Worm (Caenorhabditis elegans) whole organism, dauer: ENCODE measurements around the gene W01C8.5.

Source experiments
- unc-62 ChIP-seq: sonication (generic microtip); optimal IDR thresholded peaks from 2 replicates; lab custom pipeline; 2017; ENCODE audit warnings: missing biosample characterization, missing genetic modification reagents, missing genetic modification characterization

Gene W01C8.5

DNA sequence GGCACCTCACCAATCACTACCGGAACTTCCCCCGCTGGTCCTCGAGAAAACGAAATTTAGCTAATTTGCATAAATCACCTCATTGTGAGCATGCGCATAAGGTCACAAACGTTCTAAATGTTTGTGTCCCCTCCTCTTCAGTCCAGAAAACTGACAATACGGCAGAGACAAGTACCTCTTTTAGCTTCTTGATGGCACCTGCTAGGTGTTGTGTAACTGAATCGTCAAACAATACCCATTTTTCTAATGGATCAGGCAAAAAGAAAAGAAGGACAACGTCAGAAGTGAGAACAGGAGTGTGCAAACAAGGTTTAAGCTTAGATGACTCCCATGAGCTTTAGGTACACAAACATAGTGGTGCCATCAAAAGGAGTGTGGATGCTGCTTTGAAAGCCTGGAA, 2.4 kb upstream of the W01C8.5 start:
- TF ChIP-seq unc-62 = no peak

DNA sequence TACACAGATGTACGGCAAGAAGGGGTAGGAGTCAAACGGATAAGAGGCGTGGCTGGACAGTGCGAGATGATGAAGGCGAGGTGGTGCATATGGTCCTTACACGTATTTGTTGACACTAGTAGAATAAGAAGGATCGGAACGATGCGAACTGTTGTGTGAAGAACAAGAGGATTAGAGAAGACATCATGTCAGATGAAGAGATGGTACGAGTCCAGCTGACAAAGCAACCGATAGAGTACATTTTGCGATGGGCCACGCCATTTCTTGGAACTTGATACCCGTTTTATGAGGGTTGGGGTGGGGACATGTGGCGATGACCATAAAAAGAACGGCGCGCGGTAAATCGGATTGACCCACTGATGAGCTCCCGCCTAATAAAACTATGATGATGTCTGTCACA, 1.3 kb upstream of the W01C8.5 start:
- no peak for TF ChIP-seq unc-62

DNA sequence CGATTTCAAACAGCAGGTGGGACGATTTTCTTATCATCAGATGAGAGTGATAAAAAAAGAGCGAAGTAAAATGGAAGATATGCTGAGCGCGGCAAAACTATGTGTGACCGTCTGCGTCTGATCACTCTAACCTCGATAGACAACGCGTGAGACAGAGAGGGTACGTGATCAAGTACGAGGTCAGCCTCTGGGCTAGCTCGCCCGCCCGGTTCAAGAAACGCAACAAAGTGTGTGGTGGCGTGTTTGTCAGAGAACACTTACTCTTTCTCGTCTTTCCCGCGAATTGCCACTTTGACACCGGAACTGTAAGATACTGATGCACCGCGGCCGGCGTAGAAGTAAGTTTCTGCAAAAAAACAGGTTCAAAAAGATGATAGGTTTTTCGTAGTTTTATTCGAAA, 911 bp downstream of the W01C8.5 start:
- TF ChIP-seq unc-62 = no peak

DNA sequence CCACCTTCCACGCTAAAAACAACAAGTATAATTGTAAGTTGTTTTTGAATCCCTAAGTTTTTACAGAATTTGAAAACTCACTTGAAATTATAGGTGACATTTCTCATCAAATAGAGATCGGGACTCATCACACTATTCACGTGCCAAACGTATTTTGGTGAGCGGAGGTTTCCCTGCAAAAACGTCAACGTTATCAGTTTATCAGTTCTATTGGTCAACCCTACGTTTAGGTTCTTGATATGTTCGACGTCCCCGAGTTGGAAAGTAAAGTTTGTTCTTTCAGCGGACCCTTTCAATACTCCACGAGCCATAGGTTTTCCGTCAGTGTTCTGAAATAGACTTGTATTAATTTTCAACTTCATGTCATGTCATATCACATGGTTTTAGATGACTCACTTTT, 1.7 kb downstream of the W01C8.5 start:
- TF ChIP-seq unc-62 = no peak

DNA sequence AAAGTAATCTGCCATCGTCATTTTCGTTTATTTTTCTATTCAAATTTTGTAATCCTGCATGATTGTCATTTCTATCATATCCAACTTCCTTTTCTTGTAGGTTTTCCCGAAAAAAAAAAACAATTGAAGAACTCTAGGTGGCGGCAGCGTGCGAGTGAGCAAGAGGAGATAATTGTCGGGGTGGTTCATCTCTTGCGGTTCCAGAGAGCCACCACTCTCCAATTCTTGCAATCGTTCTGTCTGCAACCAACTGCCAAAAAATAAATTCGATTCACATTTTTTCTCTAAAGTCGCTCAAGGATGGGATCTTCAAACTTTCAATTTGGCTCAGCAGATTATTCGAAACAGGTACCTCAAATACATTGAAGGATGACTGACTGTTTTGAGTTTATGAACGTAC, 5.0 kb downstream of the W01C8.5 start, which contains the start of gene W01C8.1:
Gene W01C8.1 (plus strand): TSS at position 301 of the 400 bp plus-strand sequence.
- TF ChIP-seq unc-62 = no peak

DNA sequence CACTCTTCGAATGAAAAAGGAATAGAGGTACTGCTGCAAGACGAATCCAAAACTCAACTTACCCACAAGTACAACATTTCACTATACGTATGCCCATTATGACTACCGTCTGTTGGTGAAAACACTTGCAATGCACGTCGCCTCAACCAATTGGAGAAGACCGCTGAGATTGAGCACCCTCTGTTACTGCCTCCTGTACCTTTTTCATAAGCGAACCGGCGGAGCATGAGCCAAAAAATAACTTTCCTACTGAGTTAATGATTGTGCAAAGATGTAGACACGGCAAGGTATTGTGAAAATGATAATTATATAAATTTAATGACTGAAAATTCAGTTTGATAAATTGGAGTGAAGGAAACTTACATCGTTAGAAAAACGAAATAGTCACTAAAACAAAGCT, 8.0 kb downstream of the W01C8.5 start:
- no peak for TF ChIP-seq unc-62

DNA sequence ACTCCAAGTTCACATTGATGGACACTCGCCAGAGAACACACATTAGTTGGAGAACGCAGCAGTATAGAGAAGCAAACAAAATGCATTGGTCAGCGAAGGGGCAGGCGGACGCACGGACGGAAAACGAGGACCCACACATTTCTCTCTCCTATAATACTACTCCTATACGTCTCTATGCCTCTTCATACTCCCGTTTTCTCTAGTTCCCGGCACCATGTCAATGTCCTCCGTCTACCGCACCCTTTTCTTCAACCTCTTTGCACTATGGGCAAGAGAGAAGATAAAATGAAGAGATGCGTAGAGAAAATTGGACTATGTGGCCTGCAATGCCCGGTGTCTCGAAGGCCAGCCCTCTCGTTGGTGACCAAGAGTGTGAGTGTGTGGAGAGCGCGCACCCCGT, 11.0 kb downstream of the W01C8.5 start, which contains the start of gene set-20:
Gene set-20 (minus strand): TSS at position 94 of the 400 bp plus-strand sequence.
- no peak for TF ChIP-seq unc-62

DNA sequence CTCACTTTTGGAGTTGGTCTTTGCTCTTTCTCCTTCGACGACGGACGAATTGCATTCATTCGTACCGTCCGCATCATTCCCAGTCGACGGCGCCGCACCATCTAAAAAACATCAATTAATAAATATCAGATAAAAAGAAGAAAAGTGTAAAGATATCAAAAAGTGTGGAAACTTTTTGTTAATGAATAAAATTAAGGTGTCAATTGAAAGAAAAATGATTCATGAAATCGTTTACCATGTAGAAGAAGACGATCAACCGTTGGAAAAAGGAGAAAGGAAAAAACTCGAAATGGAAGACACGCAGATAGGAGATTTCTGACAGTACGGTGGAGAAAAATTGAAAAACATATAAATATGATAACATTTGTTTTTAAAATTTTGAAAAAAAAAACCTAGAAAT, 17.0 kb downstream of the W01C8.5 start, which contains the start of gene set-19:
Gene set-19 (minus strand): TSS at position 101 of the 400 bp plus-strand sequence.
- no peak for TF ChIP-seq unc-62

DNA sequence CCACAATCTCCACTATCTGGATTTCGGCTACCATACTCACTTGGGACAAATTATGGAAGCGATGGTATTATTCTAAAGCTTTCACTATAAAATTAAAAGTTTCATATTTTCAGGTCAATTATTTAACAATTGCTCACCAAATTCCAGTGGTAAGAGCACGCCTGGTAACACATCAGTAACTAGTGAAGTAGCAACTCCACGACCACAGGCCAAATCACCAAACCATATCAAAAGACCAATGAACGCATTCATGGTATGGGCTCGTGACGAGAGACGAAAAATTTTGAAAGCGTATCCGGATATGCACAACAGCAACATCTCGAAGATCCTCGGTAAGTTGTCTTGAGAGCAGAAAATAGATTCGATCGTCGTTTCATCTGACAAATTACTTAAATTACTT, 24.5 kb downstream of the W01C8.5 start:
- no peak for TF ChIP-seq unc-62

DNA sequence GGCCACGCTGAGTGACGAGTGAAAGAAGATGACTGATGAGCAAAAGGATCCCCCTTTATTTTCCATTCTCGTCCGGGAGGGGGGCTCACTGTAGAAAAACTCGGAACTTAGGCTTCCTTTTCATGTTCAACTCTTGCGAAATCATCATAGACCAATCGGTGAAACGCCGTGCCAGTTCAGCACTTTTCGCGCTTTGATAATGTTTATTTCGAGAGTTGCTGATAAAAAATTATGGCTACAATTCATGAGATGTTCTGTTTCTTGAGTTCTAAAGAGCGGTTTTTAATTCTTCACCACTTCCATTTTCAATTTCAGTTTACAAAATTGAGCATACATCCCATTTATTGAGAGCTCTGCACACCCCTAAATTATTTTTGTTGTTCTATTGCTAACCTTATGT, 26.3 kb downstream of the W01C8.5 start:
- no peak for TF ChIP-seq unc-62

DNA sequence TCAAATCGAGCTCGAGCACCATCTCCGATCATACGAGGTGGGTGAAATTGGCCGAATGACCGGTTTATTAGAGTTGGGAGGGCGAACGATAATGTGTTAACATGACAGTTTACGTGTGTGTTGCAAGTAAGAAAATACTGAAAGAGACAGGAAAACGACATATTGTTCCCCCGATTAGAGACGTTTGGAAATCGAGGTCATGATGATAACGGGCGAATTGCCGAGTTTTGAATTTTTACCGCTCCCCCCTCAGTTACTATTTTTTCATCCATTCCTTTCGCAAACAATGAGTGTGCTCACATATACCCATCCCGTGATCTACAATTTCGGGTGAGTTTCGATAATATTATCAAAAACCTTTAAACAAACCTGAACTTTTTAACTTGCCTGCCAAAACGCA, 27.4 kb downstream of the W01C8.5 start:
- no peak for TF ChIP-seq unc-62

DNA sequence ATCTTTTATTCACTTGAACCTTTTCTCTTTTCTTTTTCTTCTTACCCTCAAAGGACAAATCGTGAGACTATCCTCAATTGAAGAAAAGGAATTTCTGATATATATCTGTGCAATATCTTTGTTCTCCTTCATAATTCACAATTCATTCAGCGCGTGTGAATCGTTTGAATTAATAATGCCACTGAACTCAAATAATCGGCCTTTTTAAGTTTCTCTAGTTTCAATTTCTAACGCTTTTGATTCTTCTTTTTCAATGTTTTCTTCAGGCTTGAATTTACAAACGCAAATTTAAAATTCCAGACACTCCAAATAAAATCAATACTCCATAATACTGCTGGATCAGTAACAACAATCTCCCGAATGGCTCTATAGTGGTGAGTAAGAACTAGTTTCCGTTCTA, 33.6 kb downstream of the W01C8.5 start, which contains the start of gene egl-13:
Gene egl-13 (plus strand): TSS at position 301 of the 400 bp plus-strand sequence.
- TF ChIP-seq unc-62 = no peak

DNA sequence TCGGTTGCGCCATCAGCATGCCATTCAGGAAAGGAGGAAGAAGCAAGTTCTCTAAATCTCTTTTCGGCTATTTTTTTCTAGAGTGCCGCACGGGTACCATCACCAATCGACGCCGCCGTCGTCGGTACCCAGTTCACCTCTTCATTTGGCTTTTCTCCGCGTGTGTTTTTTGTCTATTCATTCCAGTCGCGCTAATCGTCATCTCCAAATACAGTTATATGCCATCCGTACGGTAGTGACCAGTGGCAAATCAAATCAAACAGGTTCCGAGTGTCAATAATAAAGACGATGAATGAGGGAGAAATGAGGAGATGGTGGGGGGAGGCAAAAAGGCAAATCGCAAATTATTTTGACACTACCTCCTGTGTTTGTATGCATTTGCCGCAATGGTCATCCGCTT, 35.9 kb downstream of the W01C8.5 start:
- TF ChIP-seq unc-62 = no peak

DNA sequence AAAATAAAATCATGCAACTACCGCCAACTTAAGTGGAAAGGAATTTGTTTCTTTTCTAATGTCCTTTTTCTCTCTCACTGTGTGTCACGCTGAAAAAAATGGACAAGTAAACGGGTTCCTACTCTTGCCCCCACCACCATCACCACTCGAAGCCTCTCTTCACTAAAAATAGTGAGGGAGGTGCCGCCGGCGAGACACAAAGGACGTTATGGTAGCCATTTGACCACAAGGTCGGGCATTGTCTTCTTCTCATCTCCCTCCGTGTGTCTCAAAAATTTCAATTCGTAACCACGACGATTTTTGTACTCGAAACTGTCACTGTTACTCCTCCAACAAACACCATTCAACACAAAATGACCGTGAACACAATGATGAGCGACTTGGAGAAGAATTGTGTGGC, 37.5 kb downstream of the W01C8.5 start, which contains the start of gene T22B7.22:
Gene T22B7.22 (plus strand): TSS at position 354 of the 400 bp plus-strand sequence.
- TF ChIP-seq unc-62 = no peak

DNA sequence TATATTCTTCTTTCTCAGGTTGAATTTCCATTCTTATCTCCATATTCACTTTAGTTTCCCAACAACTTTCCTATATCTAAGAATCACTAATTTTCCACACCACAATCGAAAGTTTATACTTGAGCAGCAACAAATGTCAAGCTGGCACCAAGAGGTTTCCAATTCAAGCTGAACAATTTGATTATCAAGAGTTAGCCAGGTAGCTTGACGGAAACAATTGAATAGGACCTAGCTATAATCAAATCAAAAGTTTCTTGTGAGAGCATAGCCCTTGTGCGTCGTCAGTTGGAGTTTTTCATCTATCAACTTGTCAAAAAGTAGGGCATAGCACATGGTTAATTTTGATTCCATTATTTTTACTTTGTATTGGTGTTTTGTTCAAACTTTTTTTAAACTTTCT, 41.5 kb downstream of the W01C8.5 start:
- TF ChIP-seq unc-62 = no peak

DNA sequence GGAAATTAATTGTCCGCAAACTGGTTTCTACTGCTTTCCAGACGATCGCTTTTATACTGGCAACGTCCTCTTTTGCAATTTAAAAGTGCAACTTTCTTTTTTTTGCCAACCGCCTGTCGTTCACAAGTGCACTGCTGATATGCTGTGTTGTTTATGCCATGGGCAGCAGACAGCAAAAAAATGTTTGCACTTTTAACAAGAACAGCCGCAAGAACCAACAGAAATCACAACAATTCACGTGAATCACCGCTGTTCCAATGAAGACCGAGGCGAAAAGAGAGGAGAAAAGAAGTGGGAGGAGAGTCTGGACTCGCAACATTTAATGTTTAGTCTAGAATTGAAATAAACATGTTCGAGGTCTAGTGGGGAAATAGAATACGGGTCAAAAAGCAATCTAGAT, 43.3 kb downstream of the W01C8.5 start, which contains the start of gene T22B7.7:
Gene T22B7.7 (minus strand): TSS at position 262 of the 400 bp plus-strand sequence.
- TF ChIP-seq unc-62 = no peak

DNA sequence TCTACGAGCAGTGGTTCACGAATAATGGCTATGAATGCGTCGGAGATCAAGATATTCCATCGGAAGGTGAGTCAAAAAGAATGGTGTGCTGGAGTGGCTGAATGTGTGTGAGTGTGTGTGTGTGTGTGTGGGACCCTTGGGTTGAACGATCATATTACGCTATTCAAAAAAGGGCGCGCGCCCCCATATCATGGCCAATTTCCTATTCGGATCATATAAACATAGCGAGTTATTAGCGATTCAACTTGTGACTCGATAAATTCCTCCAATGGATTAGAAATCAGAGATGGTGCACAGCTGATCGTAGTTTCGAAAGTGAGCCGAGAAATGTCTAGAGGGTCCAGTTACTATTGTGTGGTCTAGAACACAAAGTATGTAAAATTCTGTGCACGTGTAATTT, 49.2 kb downstream of the W01C8.5 start, which contains the start of gene srv-7:
Gene srv-7 (minus strand): TSS at position 101 of the 400 bp plus-strand sequence.
- TF ChIP-seq unc-62 = no peak

DNA sequence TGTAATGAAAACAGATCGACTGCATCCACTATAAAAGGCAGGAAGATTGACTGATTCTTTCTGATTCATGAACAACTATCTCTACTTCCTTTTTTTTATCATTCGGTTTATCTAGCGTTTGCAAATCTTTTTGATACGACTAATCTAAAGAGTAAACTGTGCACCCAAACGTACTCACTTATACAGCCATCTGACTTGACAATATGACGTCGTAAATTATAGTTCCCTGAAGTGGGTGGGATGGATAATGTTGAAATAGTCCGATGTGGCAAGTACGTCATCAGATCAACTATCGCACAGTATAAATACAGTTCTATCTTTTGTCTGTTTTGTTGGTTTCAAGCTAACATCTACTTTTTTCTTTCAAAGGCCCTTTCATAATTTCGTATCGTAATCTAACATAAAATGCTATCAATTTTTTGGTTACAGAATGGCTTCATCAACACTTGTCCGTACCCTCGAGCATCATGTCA, 50.1 kb downstream of the W01C8.5 start, which contains the start of gene T22B7.3:
Gene T22B7.3 (plus strand): TSS at position 423 of the 473 bp plus-strand sequence.
- no peak for TF ChIP-seq unc-62

DNA sequence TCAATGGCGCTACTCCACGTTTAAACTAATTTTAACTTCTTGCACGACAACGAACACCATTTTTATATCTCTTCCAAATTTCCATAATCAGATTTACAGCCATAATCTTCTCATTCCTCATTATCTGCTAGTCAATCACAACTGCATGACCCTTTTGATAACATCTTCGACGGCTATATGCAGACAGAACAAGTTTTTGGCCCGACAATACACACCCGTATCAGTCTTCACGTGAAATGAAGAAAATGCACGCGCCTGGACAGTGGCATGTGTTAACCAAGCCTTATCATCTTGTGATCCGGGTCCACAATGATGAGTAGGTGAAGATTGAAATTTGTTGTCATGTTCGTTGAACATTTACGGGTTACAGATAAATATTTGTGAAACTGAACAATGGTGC, 51.5 kb downstream of the W01C8.5 start:
- no peak for TF ChIP-seq unc-62
